Worm (Caenorhabditis elegans) whole organism, midembryonic: ENCODE measurements around the gene txbp-3.

Experiments used
- cog-1 ChIP-seq: sonication (generic microtip); optimal IDR thresholded peaks from 2 replicates; lab custom pipeline; 2016; ENCODE audit warnings: missing genetic modification characterization, missing compliant biosample characterization
- flt-1 ChIP-seq: fragments of 200-800 bp; sonication (Bioruptor generic); IDR thresholded peaks from 2 replicates; pipeline ENCODE4 v1.3.6; 2022; ENCODE audit warnings: missing genetic modification characterization, missing compliant biosample characterization
- klf-2 ChIP-seq: fragments of 200-800 bp; sonication (Bioruptor generic); conservative IDR thresholded peaks from 2 replicates; pipeline ENCODE4 v1.3.6; 2022; ENCODE audit warnings: missing genetic modification reagents, missing genetic modification characterization, missing compliant biosample characterization
- ref-1 ChIP-seq: fragments of 200-800 bp; sonication (Bioruptor generic); conservative IDR thresholded peaks from 2 replicates; pipeline ENCODE4 v1.3.6; 2022; ENCODE audit warnings: missing genetic modification reagents, missing genetic modification characterization, missing compliant biosample characterization
- tab-1 ChIP-seq: fragments of 200-800 bp; sonication (Bioruptor generic); IDR thresholded peaks from 2 replicates; pipeline ENCODE4 v1.3.6; 2022; ENCODE audit warnings: missing genetic modification characterization, missing compliant biosample characterization

ce11 chrIII:5051949-5052348, 4.7 kb upstream of the txbp-3 start, which contains the start of gene C45G9.15:
- TF ChIP-seq klf-2 (GFP tag; lab: Robert Waterston, UW): no peak
- no peak for TF ChIP-seq tab-1
- TF ChIP-seq flt-1: no peak
- TF ChIP-seq ref-1: no peak
- TF ChIP-seq cog-1 (tag; lab: Kevin White, UChicago): no peak
